Fruit fly (Drosophila melanogaster): Measurements from ENCODE around the gene MESR3.

DNA sequence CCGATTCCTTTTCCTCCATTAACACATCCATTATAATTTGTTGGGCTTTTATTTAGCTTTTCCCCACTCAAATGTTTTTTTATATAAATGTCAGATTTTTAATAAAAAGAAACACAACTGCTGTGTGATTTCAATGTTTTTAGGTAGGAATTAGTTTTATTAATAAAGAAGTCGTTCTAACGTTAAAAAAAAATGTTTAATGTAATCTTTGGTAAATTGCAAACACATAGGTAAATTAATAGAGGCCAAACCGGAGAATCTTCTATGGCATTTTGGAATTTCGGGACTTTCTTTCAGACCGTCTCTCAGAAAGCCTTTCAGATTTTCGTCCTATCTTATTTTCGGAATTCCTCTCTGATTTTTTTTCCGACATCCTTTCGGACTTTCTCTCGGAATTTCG is 56.1 kb downstream of the MESR3 start, which contains the start of gene CG43339:
- no peak for TF ChIP-seq CG8478 (optimal IDR thresholded peaks at IDR 0.05)
- no peak for TF ChIP-seq CTCF (optimal IDR thresholded peaks at IDR 0.05)

All from S2 (cell line).